Worm (Caenorhabditis elegans) whole organism, L3 larva: ENCODE measurements around the gene F28H7.2.

Experiments
- R02D3.7 ChIP-seq: fragments of 150-350 bp; optimal IDR thresholded peaks from 2 replicates; lab custom pipeline; 2014; ENCODE audit warnings: missing biosample characterization, missing genetic modification characterization
- ZK546.5 ChIP-seq: sonication (generic microtip); optimal IDR thresholded peaks from 2 replicates; lab custom pipeline; 2017; ENCODE audit warnings: missing biosample characterization, missing genetic modification characterization
- aly-2 ChIP-seq: fragments of 150-350 bp; optimal IDR thresholded peaks from 2 replicates; lab custom pipeline; 2014; ENCODE audit warnings: missing biosample characterization, missing genetic modification characterization
- ama-1 ChIP-seq: fragments of 150-350 bp; optimal IDR thresholded peaks from 2 replicates; lab custom pipeline; 2018
- ceh-16 ChIP-seq: sonication (generic microtip); optimal IDR thresholded peaks from 2 replicates; lab custom pipeline; 2017; ENCODE audit warnings: missing biosample characterization, missing genetic modification characterization
- ceh-28 ChIP-seq: fragments of 150-350 bp; optimal IDR thresholded peaks from 2 replicates; lab custom pipeline; 2014; ENCODE audit warnings: missing biosample characterization, missing genetic modification reagents, missing genetic modification characterization
- ceh-82 ChIP-seq: fragments of 150-350 bp; optimal IDR thresholded peaks from 2 replicates; lab custom pipeline; 2014; ENCODE audit warnings: missing biosample characterization, missing genetic modification characterization
- ceh-9 ChIP-seq: sonication (generic microtip); optimal IDR thresholded peaks from 2 replicates; lab custom pipeline; 2018; ENCODE audit warnings: missing biosample characterization, missing genetic modification characterization
- daf-12 ChIP-seq: fragments of 150-350 bp; optimal IDR thresholded peaks from 2 replicates; lab custom pipeline; 2014; ENCODE audit warnings: missing biosample characterization, missing genetic modification reagents, missing genetic modification characterization
- egl-27 ChIP-seq: sonication (generic microtip); optimal IDR thresholded peaks from 4 replicates; lab custom pipeline; 2017; ENCODE audit warnings: missing biosample characterization, missing genetic modification reagents, missing genetic modification characterization
- egl-5 ChIP-seq: fragments of 150-350 bp; optimal IDR thresholded peaks from 2 replicates; lab custom pipeline; 2017; ENCODE audit warnings: missing biosample characterization, missing genetic modification reagents, missing genetic modification characterization, inconsistent platforms
- elt-1 ChIP-seq: fragments of 150-350 bp; optimal IDR thresholded peaks from 2 replicates; lab custom pipeline; 2014; ENCODE audit warnings: missing biosample characterization, missing genetic modification characterization
- elt-2 ChIP-seq: sonication (generic microtip); optimal IDR thresholded peaks from 2 replicates; lab custom pipeline; 2016; ENCODE audit warnings: missing genetic modification reagents, mild to moderate bottlenecking, missing genetic modification characterization, missing compliant biosample characterization
- elt-3 ChIP-seq, 3 experiments: fragments of 150-350 bp in 1 of 3; sonication (generic microtip) in 2 of 3; optimal IDR thresholded peaks; 2 replicates in 2 of 3; 4 replicates in 1 of 3; lab custom pipeline; 2014 to 2017; ENCODE audit warnings: missing biosample characterization in 3 of 3, missing genetic modification characterization in 3 of 3
- eor-1 ChIP-seq, 2 experiments: fragments of 150-350 bp; optimal IDR thresholded peaks; 2 replicates each; lab custom pipeline; 2014 to 2018; ENCODE audit warnings: missing biosample characterization in 2 of 2, missing genetic modification characterization in 2 of 2
- fkh-10 ChIP-seq: sonication (generic microtip); optimal IDR thresholded peaks from 2 replicates; lab custom pipeline; 2017; ENCODE audit warnings: missing biosample characterization, missing genetic modification reagents, missing genetic modification characterization
- fkh-2 ChIP-seq: fragments of 150-350 bp; optimal IDR thresholded peaks from 2 replicates; lab custom pipeline; 2014; ENCODE audit warnings: missing biosample characterization, missing genetic modification reagents, missing genetic modification characterization
- fos-1 ChIP-seq: fragments of 150-350 bp; optimal IDR thresholded peaks from 2 replicates; lab custom pipeline; 2014; ENCODE audit warnings: missing biosample characterization, missing genetic modification characterization
- hmg-11 ChIP-seq: sonication (generic microtip); optimal IDR thresholded peaks from 2 replicates; lab custom pipeline; 2016; ENCODE audit warnings: missing genetic modification characterization, missing compliant biosample characterization
- jun-1 ChIP-seq: fragments of 150-350 bp; optimal IDR thresholded peaks from 2 replicates; lab custom pipeline; 2014; ENCODE audit warnings: missing biosample characterization, missing genetic modification reagents, missing genetic modification characterization
- lin-15B ChIP-seq: fragments of 150-350 bp; optimal IDR thresholded peaks from 2 replicates; lab custom pipeline; 2014; ENCODE audit warnings: missing biosample characterization, missing genetic modification characterization
- lin-39 ChIP-seq: fragments of 150-350 bp; optimal IDR thresholded peaks from 2 replicates; lab custom pipeline; 2018; ENCODE audit warnings: missing biosample characterization, missing genetic modification reagents, missing genetic modification characterization
- lsy-12 ChIP-seq: sonication (generic microtip); optimal IDR thresholded peaks from 2 replicates; lab custom pipeline; 2016; ENCODE audit warnings: mild to moderate bottlenecking, missing genetic modification characterization, missing compliant biosample characterization
- mdl-1 ChIP-seq: fragments of 150-350 bp; optimal IDR thresholded peaks from 2 replicates; lab custom pipeline; 2014; ENCODE audit warnings: missing biosample characterization, missing genetic modification characterization
- mml-1 ChIP-seq: fragments of 150-350 bp; sonication (generic microtip); optimal IDR thresholded peaks from 3 replicates; lab custom pipeline; 2014; ENCODE audit warnings: missing biosample characterization, missing genetic modification characterization
- nfya-1 ChIP-seq: sonication (generic microtip); optimal IDR thresholded peaks from 2 replicates; lab custom pipeline; 2017; ENCODE audit warnings: missing genetic modification characterization, mild to moderate bottlenecking, missing compliant biosample characterization, antibody characterized with exemption, moderate library complexity; ENCODE audit not compliant: insufficient read depth
- nhr-12 ChIP-seq: fragments of 150-350 bp; optimal IDR thresholded peaks from 2 replicates; lab custom pipeline; 2014; ENCODE audit warnings: missing biosample characterization, missing genetic modification characterization
- nhr-23 ChIP-seq: fragments of 150-350 bp; optimal IDR thresholded peaks from 2 replicates; lab custom pipeline; 2014; ENCODE audit warnings: missing biosample characterization, missing genetic modification reagents, missing genetic modification characterization
- nhr-237 ChIP-seq: fragments of 150-350 bp; optimal IDR thresholded peaks from 2 replicates; lab custom pipeline; 2014; ENCODE audit warnings: missing biosample characterization, missing genetic modification characterization
- nhr-25 ChIP-seq: sonication (generic microtip); optimal IDR thresholded peaks from 2 replicates; lab custom pipeline; 2017; ENCODE audit warnings: missing biosample characterization, missing genetic modification characterization
- nhr-28 ChIP-seq: fragments of 150-350 bp; optimal IDR thresholded peaks from 2 replicates; lab custom pipeline; 2014; ENCODE audit warnings: missing biosample characterization, missing genetic modification characterization
- nhr-43 ChIP-seq: sonication (generic microtip); optimal IDR thresholded peaks from 2 replicates; lab custom pipeline; 2016; ENCODE audit warnings: mild to moderate bottlenecking, missing genetic modification characterization, missing compliant biosample characterization; ENCODE audit not compliant: poor library complexity, severe bottlenecking
- nhr-76 ChIP-seq: fragments of 150-350 bp; sonication (generic microtip); optimal IDR thresholded peaks from 5 replicates; lab custom pipeline; 2014; ENCODE audit warnings: missing biosample characterization, missing genetic modification characterization
- nhr-77 ChIP-seq: fragments of 150-350 bp; optimal IDR thresholded peaks from 2 replicates; lab custom pipeline; 2014; ENCODE audit warnings: missing biosample characterization, missing genetic modification characterization
- pqm-1 ChIP-seq: fragments of 150-350 bp; optimal IDR thresholded peaks from 2 replicates; lab custom pipeline; 2017; ENCODE audit warnings: missing biosample characterization, missing genetic modification characterization, inconsistent platforms
- sea-2 ChIP-seq: fragments of 150-350 bp; sonication (generic microtip); optimal IDR thresholded peaks from 4 replicates; lab custom pipeline; 2014; ENCODE audit warnings: missing biosample characterization, missing genetic modification reagents, missing genetic modification characterization
- skn-1 ChIP-seq: fragments of 150-350 bp; optimal IDR thresholded peaks from 2 replicates; lab custom pipeline; 2014; ENCODE audit warnings: missing biosample characterization, missing genetic modification characterization
- snpc-4 ChIP-seq: fragments of 150-350 bp; optimal IDR thresholded peaks from 2 replicates; lab custom pipeline; 2014; ENCODE audit warnings: missing biosample characterization, missing genetic modification characterization
- unc-39 ChIP-seq: sonication (generic microtip); optimal IDR thresholded peaks from 4 replicates; lab custom pipeline; 2017; ENCODE audit warnings: missing biosample characterization, missing genetic modification characterization
- unc-62 ChIP-seq: fragments of 150-350 bp; sonication (generic microtip); optimal IDR thresholded peaks from 4 replicates; lab custom pipeline; 2014; ENCODE audit warnings: missing biosample characterization, missing genetic modification reagents, missing genetic modification characterization
- zag-1 ChIP-seq: fragments of 150-350 bp; optimal IDR thresholded peaks from 2 replicates; lab custom pipeline; 2014; ENCODE audit warnings: missing biosample characterization, missing genetic modification characterization
- ztf-11 ChIP-seq: fragments of 150-350 bp; optimal IDR thresholded peaks from 2 replicates; lab custom pipeline; 2014; ENCODE audit warnings: missing biosample characterization, missing genetic modification characterization
- ztf-4 ChIP-seq: fragments of 150-350 bp; optimal IDR thresholded peaks from 2 replicates; lab custom pipeline; 2014; ENCODE audit warnings: missing biosample characterization, missing genetic modification characterization

The F28H7.2 gene

DNA sequence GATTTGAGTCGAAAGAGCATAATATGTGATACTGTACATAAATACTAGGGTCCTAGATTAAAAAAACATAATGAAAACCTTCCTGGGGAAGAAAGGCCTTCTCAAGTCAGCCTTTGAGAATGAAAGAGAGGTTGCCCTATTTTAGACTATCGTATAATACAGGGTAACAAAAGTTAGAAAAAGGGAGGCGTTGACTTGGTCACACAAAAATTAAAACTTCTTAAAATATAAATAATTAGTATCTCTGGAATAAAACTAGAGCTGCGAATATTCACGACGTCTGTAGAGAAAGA, 35.1 kb upstream of the F28H7.2 start:
- no peak for TF ChIP-seq egl-5
- peak; percentile 3 for TF ChIP-seq nhr-23 (tag; lab: Kevin White, UChicago)
- peak; percentile 31 for TF ChIP-seq nhr-43 (tag; lab: Kevin White, UChicago)
- TF ChIP-seq mml-1: no peak
- TF ChIP-seq, all 47 proteins: peak for 2

DNA sequence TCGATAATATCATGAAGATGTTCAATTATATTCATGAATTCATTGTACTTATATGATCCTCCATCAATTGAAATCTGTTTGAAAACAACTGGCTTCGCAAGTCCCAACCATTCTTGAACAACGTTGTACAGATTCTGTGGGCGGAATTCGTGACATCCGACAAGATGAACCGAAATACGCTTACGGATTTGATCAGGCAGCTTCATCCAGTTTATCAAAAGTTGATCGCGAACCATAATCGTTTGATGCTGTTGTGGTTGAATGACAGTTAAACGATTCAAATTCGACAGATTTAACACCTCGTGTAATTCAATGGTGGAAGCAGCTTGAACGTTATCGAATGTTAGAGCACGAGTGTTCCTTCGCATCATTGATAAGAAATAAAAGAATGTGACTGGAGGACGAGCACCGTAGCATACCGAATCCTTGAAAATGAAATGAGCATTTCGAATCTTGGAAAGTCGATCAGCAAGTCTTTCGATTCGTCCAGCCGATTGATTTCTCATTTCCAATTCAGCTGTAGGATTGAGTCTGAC, 33.9 kb upstream of the F28H7.2 start:
- TF ChIP-seq jun-1 (tag; lab: Kevin White, UChicago): peak; percentile 32
- TF ChIP-seq lsy-12 (tag; lab: Kevin White, UChicago): no peak
- peak; percentile 27 for TF ChIP-seq pqm-1
- peak; percentile 61 for TF ChIP-seq elt-2 (tag; lab: Kevin White, UChicago)

- TF ChIP-seq ztf-11 (no peak), egl-27 (no peak), ama-1 (peak; percentile 30), ceh-28 (no peak), ceh-82 (tag; lab: Kevin White, UChicago) (no peak), pqm-1 (peak; percentile 48), egl-5 (no peak), elt-2 (tag; lab: Kevin White, UChicago) (peak; percentile 49), ztf-4 (tag; lab: Kevin White, UChicago) (no peak), nhr-77 (no peak), hmg-11 (tag; lab: Kevin White, UChicago) (no peak), snpc-4 (tag; lab: Kevin White, UChicago) (no peak), nhr-43 (tag; lab: Kevin White, UChicago) (peak; percentile 16)
These were observed 33.1 kb upstream of the F28H7.2 start for ce11 chrV:10714630-10715029.

- peak; percentile 6 for TF ChIP-seq elt-1 (tag; lab: Kevin White, UChicago)
- peak; percentile 57 for TF ChIP-seq elt-2 (tag; lab: Kevin White, UChicago)
- TF ChIP-seq aly-2 (tag; lab: Kevin White, UChicago): peak; percentile 3
- peak; percentile 97 for TF ChIP-seq mdl-1 (tag; lab: Kevin White, UChicago)
- peak; percentile 4 for TF ChIP-seq ama-1
- TF ChIP-seq fkh-10 (GFP tag; lab: Kevin White, UChicago): peak; percentile 98
- peak; percentile 89 for TF ChIP-seq lsy-12 (tag; lab: Kevin White, UChicago)
- TF ChIP-seq lin-15B: peak; percentile 33
- TF ChIP-seq mml-1: peak; percentile 77
- TF ChIP-seq unc-39 (tag; lab: Kevin White, UChicago): no peak
- no peak for TF ChIP-seq nhr-28 (tag; lab: Kevin White, UChicago)
- TF ChIP-seq ZK546.5 (tag; lab: Kevin White, UChicago): no peak
- TF ChIP-seq ceh-28: no peak
- no peak for TF ChIP-seq ztf-11
- peak; percentile 63 for TF ChIP-seq ceh-16 (tag; lab: Kevin White, UChicago)
- peak; percentile 66 for TF ChIP-seq skn-1 (tag; lab: Kevin White, UChicago)
- TF ChIP-seq nhr-43 (tag; lab: Kevin White, UChicago): peak; percentile 87
- TF ChIP-seq ceh-9: no peak
- no peak for TF ChIP-seq nhr-12 (tag; lab: Kevin White, UChicago)
- peak; percentile 95 for TF ChIP-seq snpc-4 (tag; lab: Kevin White, UChicago)
- peak; percentile 65 for TF ChIP-seq egl-27
- TF ChIP-seq jun-1 (tag; lab: Kevin White, UChicago): peak; percentile 87
- TF ChIP-seq nhr-23 (tag; lab: Kevin White, UChicago): peak; percentile 86
- TF ChIP-seq unc-62 (GFP tag; lab: Kevin White, UChicago): peak; percentile 44
- no peak for TF ChIP-seq egl-5
- peak; percentile 54 for TF ChIP-seq R02D3.7 (tag; lab: Kevin White, UChicago)
- peak; percentile 83 for TF ChIP-seq nhr-25 (tag; lab: Kevin White, UChicago)
- TF ChIP-seq ztf-4 (tag; lab: Kevin White, UChicago): peak; percentile 47
- no peak for TF ChIP-seq zag-1
- no peak for TF ChIP-seq sea-2
- no peak for TF ChIP-seq fkh-2 (tag; lab: Kevin White, UChicago)
- no peak for TF ChIP-seq nhr-76 (tag; lab: Kevin White, UChicago)
- TF ChIP-seq fos-1 (tag; lab: Kevin White, UChicago): peak; percentile 42
- no peak for TF ChIP-seq ceh-82 (tag; lab: Kevin White, UChicago)
- peak; percentile 92 for TF ChIP-seq nfya-1 (tag; lab: Kevin White, UChicago)
- TF ChIP-seq elt-3 (tag; optimal IDR thresholded peaks at IDR 0.05; lab: Kevin White, UChicago): no peak
- no peak for TF ChIP-seq daf-12
- TF ChIP-seq pqm-1: peak; percentile 36
- peak; percentile 100 for TF ChIP-seq lin-39 (tag; lab: Kevin White, UChicago)
- TF ChIP-seq eor-1 (tag; optimal IDR thresholded peaks at IDR 0.05; lab: Kevin White, UChicago): no peak
- no peak for TF ChIP-seq nhr-237 (tag; lab: Kevin White, UChicago)
These were observed 32.2 kb upstream of the F28H7.2 start for ce11 chrV:10715158-10716152.
